Fruit fly (Drosophila melanogaster): ENCODE measurements around the gene SdicB.

DNA sequence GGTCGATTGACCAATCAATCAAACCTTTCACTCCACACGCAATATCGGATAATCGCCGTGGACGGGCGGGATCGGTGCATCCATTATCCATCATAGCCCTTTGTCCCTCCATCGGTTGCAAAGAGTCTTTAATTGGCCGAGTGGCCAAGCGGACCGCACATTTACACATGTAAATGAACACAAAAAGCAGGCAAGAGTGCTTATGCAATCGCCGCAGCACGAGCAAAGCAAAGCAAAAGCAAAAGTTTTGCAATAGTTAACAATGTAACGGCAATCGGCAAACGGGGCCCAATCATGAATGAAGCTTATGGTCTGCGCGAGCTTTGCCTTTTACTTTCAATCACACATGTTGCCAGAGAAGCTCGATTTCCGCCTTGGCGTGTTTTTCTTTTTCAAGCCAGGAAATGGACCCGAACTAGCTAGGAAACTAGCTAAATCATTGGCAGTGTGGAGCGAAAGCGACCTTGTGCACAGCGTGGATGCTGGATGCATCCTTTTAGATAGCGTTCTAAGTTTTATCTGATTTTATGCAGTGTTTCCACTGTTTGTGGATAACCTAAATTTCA is 34.0 kb upstream of the SdicB start:
- TF ChIP-seq CTCF (optimal IDR thresholded peaks at IDR 0.05) (no peak), CG8478 (optimal IDR thresholded peaks at IDR 0.05) (no peak)

Data from S2 (cell line).